Fruit fly (Drosophila melanogaster) whole organism, embryonic: ENCODE measurements around the gene CG3603.
A peak's percentile ranks its signal among the peaks of the same experiment; 100 is the strongest.

Experiments used
- ATbp ChIP-seq: fragments of 200-800 bp; sonication (Bioruptor generic); optimal IDR thresholded peaks from 2 replicates; lab custom pipeline; 2017; ENCODE audit warnings: missing biosample characterization, mild to moderate bottlenecking, missing genetic modification characterization, missing genetic modification reagents
- Abd-B ChIP-seq: fragments of 200-800 bp; sonication (Bioruptor generic); optimal IDR thresholded peaks from 2 replicates; lab custom pipeline; 2018; ENCODE audit warnings: missing biosample characterization, mild to moderate bottlenecking, missing genetic modification characterization, moderate library complexity
- Antp ChIP-seq: fragments of 200-800 bp; sonication (Bioruptor generic); optimal IDR thresholded peaks from 3 replicates; lab custom pipeline; 2016; ENCODE audit warnings: missing biosample characterization, missing genetic modification characterization
- Blimp-1 ChIP-seq: fragments of 200-800 bp; sonication (Bioruptor generic); optimal IDR thresholded peaks from 3 replicates; lab custom pipeline; 2018; ENCODE audit warnings: missing biosample characterization, missing genetic modification characterization, mild to moderate bottlenecking, moderate library complexity, missing genetic modification reagents
- CG10979 ChIP-seq: fragments of 200-800 bp; sonication (Bioruptor generic); optimal IDR thresholded peaks from 2 replicates; lab custom pipeline; 2018; ENCODE audit warnings: missing biosample characterization, mild to moderate bottlenecking, missing genetic modification characterization, moderate library complexity
- CG11247 ChIP-seq: fragments of 200-800 bp; sonication (Bioruptor generic); IDR thresholded peaks from 2 replicates; pipeline ENCODE4 v1.3.6; 2022; ENCODE audit warnings: missing biosample characterization, missing genetic modification characterization
- CG12769 ChIP-seq: fragments of 200-800 bp; sonication (Bioruptor generic); optimal IDR thresholded peaks from 2 replicates; lab custom pipeline; 2019; ENCODE audit warnings: missing biosample characterization, mild to moderate bottlenecking, missing genetic modification characterization, moderate library complexity
- CG1529 ChIP-seq: fragments of 200-800 bp; sonication (Bioruptor generic); optimal IDR thresholded peaks from 3 replicates; lab custom pipeline; 2018; ENCODE audit warnings: missing biosample characterization, missing genetic modification characterization
- CG2712 ChIP-seq: fragments of 200-800 bp; optimal IDR thresholded peaks from 3 replicates; lab custom pipeline; 2019; ENCODE audit warnings: missing biosample characterization, mild to moderate bottlenecking, missing genetic modification characterization, moderate library complexity
- CG2889 ChIP-seq: fragments of 200-800 bp; sonication (Bioruptor generic); IDR thresholded peaks from 3 replicates; pipeline ENCODE4 v1.3.6; 2022; ENCODE audit warnings: missing biosample characterization, missing genetic modification characterization
- CG31224 ChIP-seq: fragments of 200-800 bp; sonication (Bioruptor generic); IDR thresholded peaks from 2 replicates; pipeline ENCODE4 v1.3.6; 2022; ENCODE audit warnings: missing biosample characterization, missing genetic modification characterization
- CG33557 ChIP-seq: fragments of 200-800 bp; sonication (Bioruptor generic); optimal IDR thresholded peaks from 2 replicates; lab custom pipeline; 2019; ENCODE audit warnings: missing biosample characterization, mild to moderate bottlenecking, missing genetic modification characterization, moderate library complexity
- CG6175 ChIP-seq: fragments of 200-800 bp; sonication (Bioruptor generic); IDR thresholded peaks from 3 replicates; pipeline ENCODE4 v1.3.6; 2022; ENCODE audit warnings: missing biosample characterization, missing genetic modification characterization
- CG8089 ChIP-seq: fragments of 200-800 bp; sonication (Bioruptor generic); optimal IDR thresholded peaks from 3 replicates; lab custom pipeline; 2016; ENCODE audit warnings: missing biosample characterization, missing genetic modification characterization
- CG8388 ChIP-seq: fragments of 200-800 bp; sonication (Bioruptor generic); optimal IDR thresholded peaks from 2 replicates; lab custom pipeline; 2019; ENCODE audit warnings: missing biosample characterization, mild to moderate bottlenecking, missing genetic modification characterization, moderate library complexity
- ERR ChIP-seq: fragments of 200-800 bp; sonication (Bioruptor generic); optimal IDR thresholded peaks from 2 replicates; lab custom pipeline; 2016; ENCODE audit warnings: missing biosample characterization, missing genetic modification characterization
- Ets65A ChIP-seq: fragments of 200-800 bp; sonication (Bioruptor generic); peaks from one replicate; lab custom pipeline; 2016; ENCODE audit warnings: missing biosample characterization, missing genetic modification characterization
- HLH3B ChIP-seq: fragments of 200-800 bp; sonication (Bioruptor generic); IDR thresholded peaks from 2 replicates; pipeline ENCODE4 v1.3.6; 2022; ENCODE audit warnings: missing biosample characterization, missing genetic modification characterization
- Hand ChIP-seq: fragments of 200-800 bp; sonication (Bioruptor generic); optimal IDR thresholded peaks from 2 replicates; lab custom pipeline; 2017; ENCODE audit warnings: mild to moderate bottlenecking, missing biosample characterization, missing genetic modification reagents, missing genetic modification characterization
- Hr39 ChIP-seq: fragments of >200 bp; optimal IDR thresholded peaks from 2 replicates; lab custom pipeline; 2017
- NK7.1 ChIP-seq: fragments of 200-800 bp; sonication (Bioruptor generic); optimal IDR thresholded peaks from 3 replicates; lab custom pipeline; 2016; ENCODE audit warnings: missing biosample characterization, missing genetic modification characterization
- Oli ChIP-seq: fragments of 200-800 bp; sonication (Bioruptor generic); optimal IDR thresholded peaks from 2 replicates; lab custom pipeline; 2018; ENCODE audit warnings: missing biosample characterization, mild to moderate bottlenecking, missing genetic modification characterization, moderate library complexity
- Ptx1 ChIP-seq: fragments of 200-800 bp; sonication (Bioruptor generic); IDR thresholded peaks from 2 replicates; pipeline ENCODE4 v1.3.6; 2022; ENCODE audit warnings: missing biosample characterization, missing genetic modification characterization
- Spps ChIP-seq: fragments of 200-800 bp; sonication (Bioruptor generic); optimal IDR thresholded peaks from 2 replicates; lab custom pipeline; 2018; ENCODE audit warnings: missing biosample characterization, mild to moderate bottlenecking, missing genetic modification characterization
- Sry-β ChIP-seq: fragments of 200-800 bp; sonication (Bioruptor generic); optimal IDR thresholded peaks from 2 replicates; lab custom pipeline; 2018; ENCODE audit warnings: missing biosample characterization, mild to moderate bottlenecking, missing genetic modification characterization, moderate library complexity
- al ChIP-seq: fragments of 200-800 bp; sonication (Bioruptor generic); IDR thresholded peaks from 2 replicates; pipeline ENCODE4 v1.3.6; 2022; ENCODE audit warnings: missing biosample characterization, missing genetic modification characterization
- bbx ChIP-seq: fragments of 200-800 bp; sonication (Bioruptor generic); IDR thresholded peaks from 2 replicates; pipeline ENCODE4 v1.3.6; 2022; ENCODE audit warnings: missing biosample characterization, missing genetic modification characterization; ENCODE audit not compliant: partially characterized antibody
- cg ChIP-seq: fragments of 200-800 bp; sonication (Bioruptor generic); optimal IDR thresholded peaks from 3 replicates; lab custom pipeline; 2019; ENCODE audit warnings: missing biosample characterization, mild to moderate bottlenecking, missing genetic modification characterization, moderate library complexity
- ci ChIP-seq: fragments of 200-800 bp; sonication (Bioruptor generic); IDR thresholded peaks from 3 replicates; pipeline ENCODE4 v1.3.6; 2022; ENCODE audit warnings: missing biosample characterization, missing genetic modification characterization
- corto ChIP-seq: fragments of 200-800 bp; sonication (Bioruptor generic); optimal IDR thresholded peaks from 2 replicates; lab custom pipeline; 2016; ENCODE audit warnings: missing biosample characterization, mild to moderate bottlenecking, missing genetic modification characterization, moderate library complexity
- danr ChIP-seq: fragments of 200-800 bp; sonication (Bioruptor generic); IDR thresholded peaks from 2 replicates; pipeline ENCODE4 v1.3.6; 2022; ENCODE audit warnings: missing biosample characterization, missing genetic modification characterization
- dmrt11E ChIP-seq: fragments of 200-800 bp; sonication (Bioruptor generic); optimal IDR thresholded peaks from 3 replicates; lab custom pipeline; 2018; ENCODE audit warnings: missing biosample characterization, mild to moderate bottlenecking, missing genetic modification characterization, moderate library complexity
- ewg ChIP-seq: fragments of 200-800 bp; sonication (Bioruptor generic); optimal IDR thresholded peaks from 3 replicates; lab custom pipeline; 2017; ENCODE audit warnings: mild to moderate bottlenecking, missing biosample characterization, missing genetic modification reagents, missing genetic modification characterization
- fu2 ChIP-seq: fragments of 200-800 bp; sonication (Bioruptor generic); optimal IDR thresholded peaks from 2 replicates; lab custom pipeline; 2016; ENCODE audit warnings: missing biosample characterization, missing genetic modification characterization
- gce ChIP-seq: fragments of 200-800 bp; sonication (Bioruptor generic); IDR thresholded peaks from 3 replicates; pipeline ENCODE4 v1.3.6; 2022; ENCODE audit warnings: missing biosample characterization, missing genetic modification characterization
- gsb-n ChIP-seq: fragments of 200-800 bp; sonication (Bioruptor generic); optimal IDR thresholded peaks from 3 replicates; lab custom pipeline; 2018; ENCODE audit warnings: missing biosample characterization, mild to moderate bottlenecking, missing genetic modification characterization
- ind ChIP-seq: fragments of 200-800 bp; sonication (Bioruptor generic); optimal IDR thresholded peaks from 3 replicates; lab custom pipeline; 2016; ENCODE audit warnings: missing biosample characterization, missing genetic modification characterization
- lbe ChIP-seq: fragments of 200-800 bp; sonication (Bioruptor generic); optimal IDR thresholded peaks from 2 replicates; lab custom pipeline; 2016; ENCODE audit warnings: missing biosample characterization, mild to moderate bottlenecking, missing genetic modification characterization
- pan ChIP-seq, 4 experiments: fragments of >200 bp in 3 of 4; fragments of 200-800 bp in 1 of 4; sonication (Bioruptor generic) in 1 of 4; optimal IDR thresholded peaks in 3 of 4; IDR thresholded peaks in 1 of 4; 2 replicates each; pipeline versions ENCODE4 v1.3.6 to Lab custom; 2017 to 2022; ENCODE audit warnings: missing biosample characterization in 2 of 4, missing genetic modification characterization in 2 of 4, mixed read lengths in 1 of 4
- sc ChIP-seq, 3 experiments: fragments of >200 bp in 2 of 3; fragments of 200-800 bp in 1 of 3; sonication (Bioruptor generic) in 1 of 3; optimal IDR thresholded peaks; 2 replicates in 2 of 3; 3 replicates in 1 of 3; lab custom pipeline; 2017; ENCODE audit warnings: mild to moderate bottlenecking in 1 of 3, missing biosample characterization in 1 of 3, missing genetic modification characterization in 1 of 3, missing genetic modification reagents in 1 of 3
- sens ChIP-seq: fragments of 200-800 bp; sonication (Bioruptor generic); peaks from one replicate; lab custom pipeline; 2016; ENCODE audit warnings: missing biosample characterization, missing genetic modification characterization
- so ChIP-seq: fragments of 200-800 bp; sonication (Bioruptor generic); IDR thresholded peaks from 3 replicates; pipeline ENCODE4 v1.3.6; 2022; ENCODE audit warnings: missing biosample characterization, missing genetic modification characterization
- sqz ChIP-seq: fragments of 200-800 bp; sonication (Bioruptor generic); optimal IDR thresholded peaks from 3 replicates; lab custom pipeline; 2018; ENCODE audit warnings: missing biosample characterization, mild to moderate bottlenecking, missing genetic modification characterization
- tap ChIP-seq: fragments of 200-800 bp; optimal IDR thresholded peaks from 3 replicates; lab custom pipeline; 2019; ENCODE audit warnings: missing biosample characterization, mild to moderate bottlenecking, missing genetic modification characterization, moderate library complexity
- tll ChIP-seq, 2 experiments: fragments of 200-800 bp in 1 of 2; fragments of >200 bp in 1 of 2; sonication (Bioruptor generic) in 1 of 2; optimal IDR thresholded peaks; 2 replicates each; lab custom pipeline; 2017 to 2019; ENCODE audit warnings: missing biosample characterization in 2 of 2, missing genetic modification characterization in 2 of 2, mild to moderate bottlenecking in 1 of 2, moderate library complexity in 1 of 2
- unc-4 ChIP-seq: fragments of 200-800 bp; sonication (Bioruptor generic); IDR thresholded peaks from 2 replicates; pipeline ENCODE4 v1.3.6; 2022; ENCODE audit warnings: missing biosample characterization, missing genetic modification characterization; ENCODE audit not compliant: partially characterized antibody
- unpg ChIP-seq: fragments of 200-800 bp; sonication (Bioruptor generic); optimal IDR thresholded peaks from 3 replicates; lab custom pipeline; 2018; ENCODE audit warnings: missing biosample characterization, mild to moderate bottlenecking, missing genetic modification characterization, moderate library complexity
- zen ChIP-seq: fragments of 200-800 bp; sonication (Bioruptor generic); optimal IDR thresholded peaks from 3 replicates; lab custom pipeline; 2018; ENCODE audit warnings: missing biosample characterization, mild to moderate bottlenecking, missing genetic modification characterization, moderate library complexity

Gene CG3603

DNA sequence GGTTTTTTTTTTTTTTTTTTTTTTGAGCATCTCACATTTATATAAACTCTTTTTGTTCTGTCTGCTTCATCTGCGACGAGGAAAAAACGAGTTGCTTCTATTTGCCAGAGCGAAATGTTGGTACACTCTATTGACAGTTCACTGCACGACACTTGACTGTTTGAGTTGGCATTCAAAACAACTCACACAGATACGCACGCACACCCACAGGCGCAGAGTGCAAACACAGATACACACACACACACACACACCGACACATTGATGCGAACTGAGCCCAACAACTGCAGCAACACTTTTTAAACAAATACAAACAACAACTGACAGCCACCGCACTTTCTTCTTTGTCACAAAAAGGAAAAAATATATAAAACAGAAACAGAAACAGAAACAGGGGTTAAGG, 41.5 kb downstream of the CG3603 start:
- no peak for TF ChIP-seq CG10979 (tag; lab: Kevin White, UChicago)
- no peak for TF ChIP-seq danr (GFP tag; lab: Robert Waterston, UW)
- no peak for TF ChIP-seq CG11247 (GFP tag; lab: Robert Waterston, UW)
- peak; percentile 0 for TF ChIP-seq ATbp (GFP tag; lab: Kevin White, UChicago)
- no peak for TF ChIP-seq unpg
- no peak for TF ChIP-seq CG1529 (GFP tag; lab: Kevin White, UChicago)
- TF ChIP-seq ewg (GFP tag; lab: Kevin White, UChicago) = no peak
- TF ChIP-seq Ets65A (GFP tag; lab: Kevin White, UChicago) = peak; percentile 46
- no peak for TF ChIP-seq bbx
- peak; percentile 17 for TF ChIP-seq zen (tag; lab: Kevin White, UChicago)
- TF ChIP-seq CG12769 (tag; lab: Kevin White, UChicago) = no peak
- TF ChIP-seq gsb-n (tag; lab: Kevin White, UChicago) = peak; percentile 7
- TF ChIP-seq pan (optimal IDR thresholded peaks at IDR 0.05; lab: Kevin White, UChicago) = no peak
- TF ChIP-seq pan (GFP tag; optimal IDR thresholded peaks at IDR 0.05 in 1 of 2, IDR thresholded peaks at IDR 0.05 in 1 of 2) = no peak
- peak; percentile 72 for TF ChIP-seq sens (GFP tag; lab: Kevin White, UChicago)
- no peak for TF ChIP-seq Oli (tag; lab: Kevin White, UChicago)
- TF ChIP-seq CG8388 (GFP tag; lab: Kevin White, UChicago) = no peak
- no peak for TF ChIP-seq Hr39
- TF ChIP-seq so (GFP tag; lab: Robert Waterston, UW) = no peak
- no peak for TF ChIP-seq gce (GFP tag; lab: Robert Waterston, UW)
- no peak for TF ChIP-seq CG6175
- no peak for TF ChIP-seq sc (optimal IDR thresholded peaks at IDR 0.05; lab: Kevin White, UChicago)
- TF ChIP-seq sc (GFP tag; optimal IDR thresholded peaks at IDR 0.05; lab: Kevin White, UChicago) = no peak
- TF ChIP-seq Sry-β = no peak
- no peak for TF ChIP-seq Ptx1
- no peak for TF ChIP-seq al (GFP tag; lab: Robert Waterston, UW)
- TF ChIP-seq ci (GFP tag; lab: Robert Waterston, UW) = 0 out of 3 replicates have a peak, but pooled peaks have one; percentile 27
- TF ChIP-seq dmrt11E (tag; lab: Kevin White, UChicago) = peak; percentile 14
- peak; percentile 1 for TF ChIP-seq CG2712 (tag; lab: Kevin White, UChicago)
- no peak for TF ChIP-seq Spps (tag; lab: Kevin White, UChicago)
- TF ChIP-seq tll (GFP tag; optimal IDR thresholded peaks at IDR 0.05; lab: Kevin White, UChicago) = peak in 1 of 2 experiments; percentile 15
- peak; percentile 58 for TF ChIP-seq cg (GFP tag; lab: Kevin White, UChicago)
- TF ChIP-seq Antp = no peak

DNA sequence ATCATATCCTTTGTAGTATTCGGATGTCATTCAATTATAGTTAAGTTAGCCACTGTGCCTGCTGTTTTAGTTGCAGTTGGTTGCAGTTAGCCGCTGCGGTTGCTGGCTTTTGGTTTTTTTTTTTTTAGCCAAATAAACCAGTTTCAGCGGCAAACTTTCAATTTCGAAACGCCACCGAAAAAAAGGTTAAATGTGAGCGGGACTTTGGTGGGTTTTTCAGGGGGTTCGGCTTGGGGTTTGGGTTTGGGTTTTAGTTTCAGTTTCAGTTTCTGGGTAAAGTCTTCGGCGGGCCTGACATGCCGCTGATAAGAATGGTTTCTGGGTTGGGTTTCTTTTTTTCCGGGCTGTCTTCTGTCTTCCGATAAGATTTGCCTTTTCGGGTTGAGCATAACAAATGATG, 43.1 kb downstream of the CG3603 start:
- TF ChIP-seq sqz (peak; percentile 49), Blimp-1 (GFP tag; lab: Kevin White, UChicago) (peak; percentile 92), ERR (no peak)

- no peak for TF ChIP-seq Hand (GFP tag; lab: Kevin White, UChicago)
- peak; percentile 7 for TF ChIP-seq ind (GFP tag; lab: Kevin White, UChicago)
- no peak for TF ChIP-seq CG8089 (GFP tag; lab: Kevin White, UChicago)
- no peak for TF ChIP-seq lbe (GFP tag; lab: Kevin White, UChicago)
- no peak for TF ChIP-seq HLH3B (GFP tag; lab: Robert Waterston, UW)
- no peak for TF ChIP-seq corto (GFP tag; lab: Kevin White, UChicago)
- TF ChIP-seq sc (optimal IDR thresholded peaks at IDR 0.05; lab: Kevin White, UChicago) = no peak
- TF ChIP-seq sc (GFP tag; optimal IDR thresholded peaks at IDR 0.05; lab: Kevin White, UChicago) = no peak
- no peak for TF ChIP-seq tap
- TF ChIP-seq fu2 = no peak
- TF ChIP-seq NK7.1 (GFP tag; lab: Kevin White, UChicago) = no peak
- TF ChIP-seq unc-4 (GFP tag; lab: Robert Waterston, UW) = no peak
- TF ChIP-seq CG2889 (GFP tag; lab: Robert Waterston, UW) = no peak
- no peak for TF ChIP-seq CG33557 (GFP tag; lab: Kevin White, UChicago)
- TF ChIP-seq CG31224 = no peak
- TF ChIP-seq Abd-B (GFP tag; lab: Kevin White, UChicago) = peak; percentile 8
Measured at dm6 chrX:2993098-2993773, 45.4 kb downstream of the CG3603 start.
